Worm (Caenorhabditis elegans): ENCODE data around the gene R07H5.9.
A peak's percentile ranks its signal among the peaks of the same experiment; 100 is the strongest.
"Not testable (repeated sequence)": the region's sequence is repeated elsewhere in the genome, so short reads cannot be mapped to it uniquely, and the experiment has no call there.

Gene R07H5.9

ce11 chrIV:11248031-11248631 is 40.8 kb downstream of the R07H5.9 start, which contains the start of gene C05C12.4:
Gene C05C12.4, minus strand, starts transcription at chrIV:11248081.
- no peak for TF ChIP-seq unc-130 (GFP tag; optimal IDR thresholded peaks at IDR 0.05)
- no peak for TF ChIP-seq madf-3 (GFP tag; IDR thresholded peaks at IDR 0.05)
- no peak for TF ChIP-seq hmg-1.2 (GFP tag; IDR thresholded peaks at IDR 0.05)
- no peak for TF ChIP-seq F37B4.10 (GFP tag; IDR thresholded peaks at IDR 0.05)
- no peak for TF ChIP-seq hrde-1 (tag; optimal IDR thresholded peaks at IDR 0.05; ENCODE audit: borderline replicate concordance)
- TF ChIP-seq hmg-20 (GFP tag; IDR thresholded peaks at IDR 0.05): no peak
- TF ChIP-seq egrh-3 (GFP tag; IDR thresholded peaks at IDR 0.05): no peak
- TF ChIP-seq snpc-4 (GFP tag; optimal IDR thresholded peaks at IDR 0.05): no peak
- TF ChIP-seq snpc-4 (tag; optimal IDR thresholded peaks at IDR 0.05): no peak
- no peak for TF ChIP-seq F55B11.4 (tag; optimal IDR thresholded peaks at IDR 0.05; ENCODE audit: borderline replicate concordance, insufficient read depth)
- no peak for TF ChIP-seq lin-26 (GFP tag; IDR thresholded peaks at IDR 0.05)
- no peak for TF ChIP-seq Y56A3A.18 (GFP tag; IDR thresholded peaks at IDR 0.05)
- TF ChIP-seq nhr-80 (tag; optimal IDR thresholded peaks at IDR 0.05): peak; percentile 35
- no peak for TF ChIP-seq ztf-3 (GFP tag; optimal IDR thresholded peaks at IDR 0.05)
- peak in 1 of 2 experiments; percentile 20 for TF ChIP-seq let-607 (tag; optimal IDR thresholded peaks at IDR 0.05)
- no peak for TF ChIP-seq sea-2 (GFP tag; IDR thresholded peaks at IDR 0.05)
- TF ChIP-seq akir-1 (GFP tag; optimal IDR thresholded peaks at IDR 0.05): no peak
- no peak for TF ChIP-seq Y95B8A.8 (GFP tag; IDR thresholded peaks at IDR 0.05)
- TF ChIP-seq cebp-1 (GFP tag; IDR thresholded peaks at IDR 0.05): no peak
- TF ChIP-seq cebp-1 (tag; optimal IDR thresholded peaks at IDR 0.05): no peak
- peak; percentile 4 for TF ChIP-seq pha-4 (tag; optimal IDR thresholded peaks at IDR 0.05)
- TF ChIP-seq egl-18 (GFP tag; IDR thresholded peaks at IDR 0.05): no peak
- TF ChIP-seq rcor-1 (GFP tag; IDR thresholded peaks at IDR 0.05): no peak
- no peak for TF ChIP-seq cebp-2 (GFP tag; IDR thresholded peaks at IDR 0.05)

ce11 chrIV:11253689-11254088 is 46.4 kb downstream of the R07H5.9 start, which contains the start of gene C05C12.1:
Gene C05C12.1, plus strand, starts transcription at chrIV:11253989.
- TF ChIP-seq pbrm-1 (GFP tag; IDR thresholded peaks at IDR 0.05); rpc-1 (optimal IDR thresholded peaks at IDR 0.05); rpc-1 (tag; optimal IDR thresholded peaks at IDR 0.05); F23B12.7 (tag; optimal IDR thresholded peaks at IDR 0.05; ENCODE audit: insufficient read depth): not testable (repeated sequence)

DNA sequence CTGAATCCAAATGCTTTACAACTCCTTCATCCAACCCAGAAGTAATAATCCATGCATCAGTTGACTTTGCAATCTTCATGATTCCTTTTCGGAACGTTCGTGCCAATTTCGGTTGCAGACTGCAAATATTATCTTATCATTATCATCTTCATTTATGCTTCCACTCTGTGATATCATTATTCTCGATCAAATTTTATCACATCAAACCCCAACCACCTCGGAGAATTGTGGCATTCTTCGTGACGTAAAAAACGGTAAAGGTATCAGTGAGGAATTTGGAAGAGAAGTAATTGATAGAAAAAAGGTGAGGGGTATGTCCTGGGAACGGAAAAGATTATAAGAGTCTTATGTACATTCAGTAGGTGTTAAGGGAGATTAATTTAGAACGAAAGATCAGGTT is 50.2 kb downstream of the R07H5.9 start:
- TF ChIP-seq lin-54 (GFP tag; optimal IDR thresholded peaks at IDR 0.05) (no peak), ets-4 (GFP tag; optimal IDR thresholded peaks at IDR 0.05) (peak; percentile 56), dox-1 (GFP tag; IDR thresholded peaks at IDR 0.05) (peak; percentile 57), attf-5 (GFP tag; optimal IDR thresholded peaks at IDR 0.05) (no peak), D2030.7 (GFP tag; IDR thresholded peaks at IDR 0.05) (no peak), madf-6 (GFP tag; IDR thresholded peaks at IDR 0.05) (no peak), unc-130 (GFP tag; optimal IDR thresholded peaks at IDR 0.05) (no peak), nhr-80 (tag; optimal IDR thresholded peaks at IDR 0.05) (peak; percentile 95)

All from whole organism, young adult.